Fruit fly (Drosophila melanogaster): Measurements from ENCODE around the gene CG3793.

CG3793 gene

DNA sequence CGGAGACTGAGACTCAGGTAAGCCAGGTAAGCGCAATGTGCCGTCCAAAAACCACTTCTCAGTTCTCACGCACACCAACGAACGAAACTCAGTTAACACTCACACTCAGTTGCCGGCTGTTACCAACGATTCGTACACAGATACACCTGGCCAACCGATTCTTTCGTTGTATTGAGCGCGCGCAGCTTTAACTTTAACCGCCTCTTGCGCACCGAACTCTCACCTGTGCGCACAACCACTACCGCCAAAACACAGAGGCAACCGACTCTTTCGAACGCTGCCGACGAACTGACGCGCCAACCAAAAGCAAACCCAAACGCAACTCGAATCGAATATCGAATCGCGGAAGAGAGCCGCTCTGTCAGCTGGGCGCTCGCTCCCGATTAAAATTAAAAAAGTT is 1.6 kb upstream of the CG3793 start, which contains the start of gene Gli (continued):
- TF ChIP-seq CG34224 (GFP tag; IDR thresholded peaks at IDR 0.05; ENCODE audit: partially characterized antibody) (peak; percentile 49; the same call in 2 of the 3 replicates), schlank (tag; optimal IDR thresholded peaks at IDR 0.05) (no peak), CG12299 (tag; optimal IDR thresholded peaks at IDR 0.05) (no peak), caup (GFP tag; optimal IDR thresholded peaks at IDR 0.05; ENCODE audit: severe bottlenecking) (peak; percentile 51), stc (GFP tag; IDR thresholded peaks at IDR 0.05) (peak; percentile 33; the same call in 1 of the 2 replicates), her (GFP tag; optimal IDR thresholded peaks at IDR 0.05) (peak; percentile 51), abd-A (tag; optimal IDR thresholded peaks at IDR 0.05) (no peak), CG4707 (GFP tag; optimal IDR thresholded peaks at IDR 0.05) (no peak), dan (GFP tag; IDR thresholded peaks at IDR 0.05) (no peak), zen2 (GFP tag; IDR thresholded peaks at IDR 0.05; ENCODE audit: partially characterized antibody) (0 out of 3 replicates have a peak, but pooled peaks have one; percentile 36), esg (GFP tag; conservative IDR thresholded peaks at IDR 0.05) (no peak), cwo (GFP tag; optimal IDR thresholded peaks at IDR 0.05) (peak; percentile 8), NFAT (GFP tag; IDR thresholded peaks at IDR 0.05) (peak; percentile 51; the same call in 1 of the 2 replicates), GATAe (GFP tag; conservative IDR thresholded peaks at IDR 0.05) (no peak), Usf (GFP tag; optimal IDR thresholded peaks at IDR 0.05) (no peak), Dbx (GFP tag; IDR thresholded peaks at IDR 0.05) (peak; percentile 73; the same call in 2 of the 3 replicates), kni (GFP tag; optimal IDR thresholded peaks at IDR 0.05) (peak; percentile 70), CG15269 (tag; optimal IDR thresholded peaks at IDR 0.05) (no peak), CG4404 (GFP tag; IDR thresholded peaks at IDR 0.05) (no peak), gsb (GFP tag; IDR thresholded peaks at IDR 0.05) (no peak), CG7357 (GFP tag; IDR thresholded peaks at IDR 0.05) (no peak), sd (tag; optimal IDR thresholded peaks at IDR 0.05) (no peak), crc (GFP tag; optimal IDR thresholded peaks at IDR 0.05) (no peak), CG5180 (GFP tag; optimal IDR thresholded peaks at IDR 0.05) (peak; percentile 94), mirr (GFP tag; optimal IDR thresholded peaks at IDR 0.05) (peak; percentile 46), Hr78 (GFP tag; optimal IDR thresholded peaks at IDR 0.05) (peak in 1 of 2 experiments; percentile 80), tna (GFP tag; IDR thresholded peaks at IDR 0.05; ENCODE audit: partially characterized antibody) (peak; percentile 68), ro (GFP tag; IDR thresholded peaks at IDR 0.05) (no peak), BEAF-32 (GFP tag; optimal IDR thresholded peaks at IDR 0.05) (no peak), Drgx (GFP tag; IDR thresholded peaks at IDR 0.05) (peak; percentile 61; the same call in 1 of the 2 replicates), ham (GFP tag; IDR thresholded peaks at IDR 0.05) (no peak), Optix (GFP tag; IDR thresholded peaks at IDR 0.05) (0 out of 3 replicates have a peak, but pooled peaks have one; percentile 22), stwl (tag; optimal IDR thresholded peaks at IDR 0.05) (peak; percentile 28), Gug (GFP tag; IDR thresholded peaks at IDR 0.05) (peak; percentile 45; the same call in 1 of the 4 replicates), CG2120 (GFP tag; optimal IDR thresholded peaks at IDR 0.05) (peak; percentile 1), CG12744 (GFP tag; optimal IDR thresholded peaks at IDR 0.05) (no peak), CHES-1-like (GFP tag; optimal IDR thresholded peaks at IDR 0.05) (no peak), CG2116 (GFP tag; optimal IDR thresholded peaks at IDR 0.05) (no peak), gce (GFP tag; IDR thresholded peaks at IDR 0.05) (0 out of 3 replicates have a peak, but pooled peaks have one; percentile 53), CG42726 (GFP tag; IDR thresholded peaks at IDR 0.05; ENCODE audit: partially characterized antibody) (peak; percentile 85), gem (tag; optimal IDR thresholded peaks at IDR 0.05) (no peak), sens (GFP tag) (peak; percentile 64), CG1832 (GFP tag; optimal IDR thresholded peaks at IDR 0.05) (no peak), dmrt11E (tag; optimal IDR thresholded peaks at IDR 0.05) (no peak), CG12769 (tag; optimal IDR thresholded peaks at IDR 0.05) (no peak), CG8388 (GFP tag; optimal IDR thresholded peaks at IDR 0.05) (no peak), pfk (GFP tag; optimal IDR thresholded peaks at IDR 0.05) (peak; percentile 46), CG9215 (GFP tag; IDR thresholded peaks at IDR 0.05) (no peak), pnt (GFP tag; optimal IDR thresholded peaks at IDR 0.05) (no peak), Xbp1 (GFP tag; optimal IDR thresholded peaks at IDR 0.05) (no peak)

Measured in whole organism, embryonic.